Fruit fly (Drosophila melanogaster) whole organism, pupa: Measurements from ENCODE around the gene CRIF.

ENCODE experiments used
- CG12605 ChIP-seq: fragments of 200-800 bp; sonication (Bioruptor generic); IDR thresholded peaks from 2 replicates; pipeline ENCODE4 v1.3.6; 2022; ENCODE audit warnings: missing biosample characterization, missing genetic modification characterization
- CG13204 ChIP-seq: fragments of 200-800 bp; sonication (Bioruptor generic); optimal IDR thresholded peaks from 2 replicates; lab custom pipeline; 2018; ENCODE audit warnings: missing biosample characterization, mild to moderate bottlenecking, missing genetic modification characterization, moderate library complexity
- CG34367 ChIP-seq: fragments of 200-800 bp; sonication (Bioruptor generic); optimal IDR thresholded peaks from 2 replicates; lab custom pipeline; 2018; ENCODE audit warnings: missing biosample characterization, mild to moderate bottlenecking, missing genetic modification characterization
- CG4496 ChIP-seq: fragments of 200-800 bp; sonication (Bioruptor generic); IDR thresholded peaks from 3 replicates; pipeline ENCODE4 v1.3.6; 2022; ENCODE audit warnings: missing biosample characterization, missing genetic modification characterization

DNA sequence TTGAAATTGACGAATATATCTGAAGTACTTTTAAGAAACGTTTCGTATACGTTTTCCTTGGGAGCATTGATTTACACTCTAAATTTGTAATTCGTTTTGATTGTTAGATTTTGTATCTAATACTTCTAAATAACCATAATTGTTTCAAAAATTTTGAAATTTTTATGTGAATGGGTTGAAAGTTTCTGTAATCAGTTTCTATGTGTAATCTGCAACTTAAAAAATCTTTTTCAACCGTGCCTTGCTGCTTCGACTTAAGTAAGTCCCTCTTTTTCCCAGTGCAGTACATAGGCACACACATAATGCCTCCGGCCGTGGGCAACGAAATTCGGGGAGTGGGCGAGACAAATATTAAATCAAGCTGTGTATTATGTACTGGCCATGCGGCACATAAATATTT lies 16.7 kb upstream of the CRIF start:
- TF ChIP-seq CG34367 (tag; lab: Kevin White, UChicago) (no peak), CG4496 (GFP tag; lab: Robert Waterston, UW) (no peak), CG13204 (no peak), CG12605 (GFP tag; lab: Robert Waterston, UW) (no peak)
